Fruit fly (Drosophila melanogaster): ENCODE measurements around the gene Diap1.

Gene Diap1

dm6 chr3L:16024276-16025019 is 26.4 kb downstream of the Diap1 start (continued):
- TF ChIP-seq onecut (GFP tag; IDR thresholded peaks at IDR 0.05): no peak
- TF ChIP-seq bsh (GFP tag; optimal IDR thresholded peaks at IDR 0.05): peak in 1 of 2 experiments; percentile 8
- TF ChIP-seq Dfd (GFP tag; optimal IDR thresholded peaks at IDR 0.05): no peak
- no peak for TF ChIP-seq CG8388 (GFP tag; optimal IDR thresholded peaks at IDR 0.05)
- peak; percentile 10 for TF ChIP-seq CG13424 (tag; optimal IDR thresholded peaks at IDR 0.05)
- TF ChIP-seq phol (tag; optimal IDR thresholded peaks at IDR 0.05): peak; percentile 48
- TF ChIP-seq Poxn (GFP tag; IDR thresholded peaks at IDR 0.05): no peak
- no peak for TF ChIP-seq CG32772 (GFP tag; IDR thresholded peaks at IDR 0.05)
- peak; percentile 87 for TF ChIP-seq Ets65A (GFP tag)
- TF ChIP-seq sr (GFP tag; IDR thresholded peaks at IDR 0.05): no peak
- no peak for TF ChIP-seq CG6765 (GFP tag; optimal IDR thresholded peaks at IDR 0.05)
- peak; percentile 17 for TF ChIP-seq CG30403 (GFP tag; optimal IDR thresholded peaks at IDR 0.05)
- no peak for TF ChIP-seq CG11085 (GFP tag; IDR thresholded peaks at IDR 0.05)
- peak; percentile 40 for TF ChIP-seq CG11504 (tag; optimal IDR thresholded peaks at IDR 0.05)
- no peak for TF ChIP-seq CG2120 (GFP tag; optimal IDR thresholded peaks at IDR 0.05)
- TF ChIP-seq CG2875 (GFP tag; optimal IDR thresholded peaks at IDR 0.05): peak; percentile 10
- no peak for TF ChIP-seq ems (GFP tag; optimal IDR thresholded peaks at IDR 0.05)
- no peak for TF ChIP-seq gcm (GFP tag; optimal IDR thresholded peaks at IDR 0.05)
- TF ChIP-seq Atf3 (GFP tag; optimal IDR thresholded peaks at IDR 0.05): no peak
- no peak for TF ChIP-seq D19A (tag; optimal IDR thresholded peaks at IDR 0.05)
- no peak for TF ChIP-seq dpn (GFP tag; optimal IDR thresholded peaks at IDR 0.05)
- TF ChIP-seq hth (optimal IDR thresholded peaks at IDR 0.05): no peak
- no peak for TF ChIP-seq CG17802 (tag; optimal IDR thresholded peaks at IDR 0.05)
- TF ChIP-seq MESR4 (GFP tag; optimal IDR thresholded peaks at IDR 0.05): no peak
- no peak for TF ChIP-seq cwo (GFP tag; optimal IDR thresholded peaks at IDR 0.05)
- no peak for TF ChIP-seq CG8359 (GFP tag; optimal IDR thresholded peaks at IDR 0.05; ENCODE audit: borderline replicate concordance)
- no peak for TF ChIP-seq CG1602 (GFP tag; optimal IDR thresholded peaks at IDR 0.05)
- peak; percentile 13 for TF ChIP-seq tio (GFP tag; optimal IDR thresholded peaks at IDR 0.05)
- no peak for TF ChIP-seq CG31365 (tag; optimal IDR thresholded peaks at IDR 0.05)
- 0 out of 2 replicates have a peak, but pooled peaks have one; percentile 25 for TF ChIP-seq CG31441 (GFP tag; IDR thresholded peaks at IDR 0.05)
- TF ChIP-seq CG15601 (tag; optimal IDR thresholded peaks at IDR 0.05): no peak
- TF ChIP-seq CG11398 (GFP tag; optimal IDR thresholded peaks at IDR 0.05): no peak
- TF ChIP-seq HmgD (GFP tag; optimal IDR thresholded peaks at IDR 0.05): no peak
- no peak for TF ChIP-seq pan (optimal IDR thresholded peaks at IDR 0.05)
- TF ChIP-seq pan (GFP tag; optimal IDR thresholded peaks at IDR 0.05 in 1 of 2, IDR thresholded peaks at IDR 0.05 in 1 of 2): no peak
- no peak for TF ChIP-seq Spps (tag; optimal IDR thresholded peaks at IDR 0.05)
- TF ChIP-seq Dll (GFP tag; IDR thresholded peaks at IDR 0.05; ENCODE audit: partially characterized antibody): no peak
- TF ChIP-seq eve (GFP tag; optimal IDR thresholded peaks at IDR 0.05): peak in 1 of 2 experiments; percentile 12
- TF ChIP-seq zen (tag; optimal IDR thresholded peaks at IDR 0.05): no peak
- no peak for TF ChIP-seq CG8089 (GFP tag; optimal IDR thresholded peaks at IDR 0.05)
- TF ChIP-seq CG10274 (GFP tag; optimal IDR thresholded peaks at IDR 0.05): no peak
- TF ChIP-seq Sry-β (GFP tag; optimal IDR thresholded peaks at IDR 0.05): no peak
- TF ChIP-seq dmrt99B (tag; optimal IDR thresholded peaks at IDR 0.05): peak; percentile 27
- no peak for TF ChIP-seq ab (GFP tag; optimal IDR thresholded peaks at IDR 0.05)
- TF ChIP-seq Pdp1 (GFP tag; optimal IDR thresholded peaks at IDR 0.05): peak in 1 of 2 experiments; percentile 38
- TF ChIP-seq pfk (GFP tag; optimal IDR thresholded peaks at IDR 0.05): no peak
- TF ChIP-seq CG3407 (GFP tag; optimal IDR thresholded peaks at IDR 0.05): no peak
- TF ChIP-seq zfh2 (GFP tag; optimal IDR thresholded peaks at IDR 0.05): no peak
- peak; percentile 31 for TF ChIP-seq Oli (tag; optimal IDR thresholded peaks at IDR 0.05)
- TF ChIP-seq Jarid2 (GFP tag; optimal IDR thresholded peaks at IDR 0.05): no peak
